Worm (Caenorhabditis elegans) whole organism, L2 larva: ENCODE measurements around the gene C03H12.1.

Experiments used
- F13H6.1 ChIP-seq: sonication (generic microtip); optimal IDR thresholded peaks from 2 replicates; lab custom pipeline; 2016; ENCODE audit warnings: missing genetic modification characterization, missing compliant biosample characterization
- R02D3.7 ChIP-seq: fragments of 150-350 bp; optimal IDR thresholded peaks from 2 replicates; lab custom pipeline; 2014; ENCODE audit warnings: missing biosample characterization, missing genetic modification characterization
- Y55F3AM.14 ChIP-seq: fragments of 200-800 bp; sonication (Bioruptor generic); optimal IDR thresholded peaks from 2 replicates; lab custom pipeline; 2018; ENCODE audit warnings: mild to moderate bottlenecking, missing genetic modification characterization, missing compliant biosample characterization
- ZK546.5 ChIP-seq: sonication (generic microtip); optimal IDR thresholded peaks from 2 replicates; lab custom pipeline; 2017; ENCODE audit warnings: missing biosample characterization, missing genetic modification characterization
- alr-1 ChIP-seq: fragments of 150-350 bp; optimal IDR thresholded peaks from 2 replicates; lab custom pipeline; 2014; ENCODE audit warnings: missing biosample characterization, missing genetic modification characterization
- ama-1 ChIP-seq: fragments of 150-350 bp; optimal IDR thresholded peaks from 2 replicates; lab custom pipeline; 2018; ENCODE audit warnings: inconsistent platforms
- blmp-1 ChIP-seq: sonication (generic microtip); optimal IDR thresholded peaks from 2 replicates; lab custom pipeline; 2017; ENCODE audit warnings: missing genetic modification characterization, mild to moderate bottlenecking, missing compliant biosample characterization, antibody characterized with exemption, moderate library complexity; ENCODE audit not compliant: insufficient read depth
- ceh-16 ChIP-seq: fragments of 150-350 bp; optimal IDR thresholded peaks from 2 replicates; lab custom pipeline; 2014; ENCODE audit warnings: missing biosample characterization, missing genetic modification characterization
- ceh-82 ChIP-seq: fragments of 150-350 bp; optimal IDR thresholded peaks from 2 replicates; lab custom pipeline; 2014; ENCODE audit warnings: missing biosample characterization, missing genetic modification characterization
- crh-2 ChIP-seq: sonication (generic microtip); optimal IDR thresholded peaks from 2 replicates; lab custom pipeline; 2017; ENCODE audit warnings: missing biosample characterization, missing genetic modification characterization
- dmd-4 ChIP-seq: sonication (generic microtip); optimal IDR thresholded peaks from 2 replicates; lab custom pipeline; 2017; ENCODE audit warnings: missing biosample characterization, missing genetic modification characterization
- egl-27 ChIP-seq: sonication (generic microtip); optimal IDR thresholded peaks from 3 replicates; lab custom pipeline; 2017; ENCODE audit warnings: missing biosample characterization, missing genetic modification reagents, missing genetic modification characterization
- elt-1 ChIP-seq: fragments of 150-350 bp; optimal IDR thresholded peaks from 2 replicates; lab custom pipeline; 2014; ENCODE audit warnings: missing biosample characterization, missing genetic modification characterization
- elt-3 ChIP-seq: sonication (generic microtip); optimal IDR thresholded peaks from 2 replicates; lab custom pipeline; 2017; ENCODE audit warnings: missing biosample characterization, missing genetic modification characterization
- fos-1 ChIP-seq: fragments of 150-350 bp; optimal IDR thresholded peaks from 2 replicates; lab custom pipeline; 2014; ENCODE audit warnings: missing biosample characterization, missing genetic modification characterization
- gmeb-1 ChIP-seq: fragments of 150-350 bp; optimal IDR thresholded peaks from 2 replicates; lab custom pipeline; 2014; ENCODE audit warnings: missing biosample characterization, missing genetic modification characterization
- lin-11 ChIP-seq: fragments of 150-350 bp; sonication (generic microtip); optimal IDR thresholded peaks from 2 replicates; lab custom pipeline; 2014; ENCODE audit warnings: missing biosample characterization, missing genetic modification characterization, inconsistent platforms, mixed read lengths
- lin-13 ChIP-seq: fragments of 150-350 bp; optimal IDR thresholded peaks from 2 replicates; lab custom pipeline; 2014; ENCODE audit warnings: missing biosample characterization, missing genetic modification reagents, missing genetic modification characterization
- lin-39 ChIP-seq: fragments of 150-350 bp; optimal IDR thresholded peaks from 2 replicates; lab custom pipeline; 2014; ENCODE audit warnings: missing biosample characterization, missing genetic modification reagents, missing genetic modification characterization
- lsy-2 ChIP-seq, 2 experiments: fragments of 150-350 bp in 1 of 2; sonication (generic microtip) in 1 of 2; optimal IDR thresholded peaks; 2 replicates each; lab custom pipeline; 2014 to 2017; ENCODE audit warnings: missing biosample characterization in 2 of 2, missing genetic modification characterization in 2 of 2
- mab-5 ChIP-seq: fragments of 150-350 bp; optimal IDR thresholded peaks from 2 replicates; lab custom pipeline; 2014; ENCODE audit warnings: missing biosample characterization, missing genetic modification characterization
- mbf-1 ChIP-seq: sonication (generic microtip); optimal IDR thresholded peaks from 2 replicates; lab custom pipeline; 2017; ENCODE audit warnings: missing biosample characterization, missing genetic modification characterization
- mdl-1 ChIP-seq, 2 experiments: fragments of 150-350 bp in 1 of 2; sonication (generic microtip) in 1 of 2; optimal IDR thresholded peaks; 2 replicates each; lab custom pipeline; 2017; ENCODE audit warnings: missing biosample characterization in 2 of 2, missing genetic modification characterization in 2 of 2
- nhr-10 ChIP-seq: sonication (generic microtip); optimal IDR thresholded peaks from 2 replicates; lab custom pipeline; 2017; ENCODE audit warnings: missing biosample characterization, missing genetic modification characterization
- nhr-11 ChIP-seq: fragments of 150-350 bp; optimal IDR thresholded peaks from 2 replicates; lab custom pipeline; 2014; ENCODE audit warnings: missing biosample characterization, missing genetic modification characterization
- nhr-12 ChIP-seq: fragments of 150-350 bp; optimal IDR thresholded peaks from 2 replicates; lab custom pipeline; 2014; ENCODE audit warnings: missing biosample characterization, missing genetic modification characterization
- nhr-129 ChIP-seq: fragments of 150-350 bp; optimal IDR thresholded peaks from 2 replicates; lab custom pipeline; 2014; ENCODE audit warnings: missing biosample characterization, missing genetic modification characterization
- nhr-21 ChIP-seq: fragments of 150-350 bp; optimal IDR thresholded peaks from 2 replicates; lab custom pipeline; 2014; ENCODE audit warnings: missing biosample characterization, missing genetic modification characterization
- nhr-23 ChIP-seq: fragments of 150-350 bp; optimal IDR thresholded peaks from 2 replicates; lab custom pipeline; 2014; ENCODE audit warnings: missing biosample characterization, missing genetic modification reagents, missing genetic modification characterization
- nhr-237 ChIP-seq: fragments of 150-350 bp; optimal IDR thresholded peaks from 2 replicates; lab custom pipeline; 2014; ENCODE audit warnings: missing biosample characterization, missing genetic modification characterization
- nhr-25 ChIP-seq: fragments of 150-350 bp; sonication (generic microtip); optimal IDR thresholded peaks from 3 replicates; lab custom pipeline; 2014; ENCODE audit warnings: missing biosample characterization, missing genetic modification characterization
- nhr-6 ChIP-seq: fragments of 150-350 bp; optimal IDR thresholded peaks from 2 replicates; lab custom pipeline; 2014; ENCODE audit warnings: missing biosample characterization, missing genetic modification characterization
- nhr-77 ChIP-seq: fragments of 150-350 bp; optimal IDR thresholded peaks from 2 replicates; lab custom pipeline; 2014; ENCODE audit warnings: missing biosample characterization, missing genetic modification characterization
- peb-1 ChIP-seq: fragments of 150-350 bp; optimal IDR thresholded peaks from 2 replicates; lab custom pipeline; 2014; ENCODE audit warnings: missing biosample characterization, missing genetic modification characterization
- sem-4 ChIP-seq: fragments of 150-350 bp; optimal IDR thresholded peaks from 2 replicates; lab custom pipeline; 2014; ENCODE audit warnings: missing biosample characterization, missing genetic modification reagents, missing genetic modification characterization
- skn-1 ChIP-seq: sonication (generic microtip); optimal IDR thresholded peaks from 2 replicates; lab custom pipeline; 2017; ENCODE audit warnings: missing biosample characterization, missing genetic modification characterization
- sma-3 ChIP-seq: sonication (generic microtip); optimal IDR thresholded peaks from 2 replicates; lab custom pipeline; 2016; ENCODE audit warnings: missing genetic modification reagents, missing genetic modification characterization, missing compliant biosample characterization
- sma-9 ChIP-seq, 2 experiments: fragments of 150-350 bp in 1 of 2; sonication (generic microtip) in 1 of 2; optimal IDR thresholded peaks; 2 replicates each; lab custom pipeline; 2014 to 2016; ENCODE audit warnings: missing genetic modification characterization in 2 of 2, mild to moderate bottlenecking in 1 of 2, missing biosample characterization in 1 of 2, missing compliant biosample characterization in 1 of 2, missing genetic modification reagents in 1 of 2, moderate library complexity in 1 of 2
- unc-55 ChIP-seq: fragments of 150-350 bp; sonication (generic microtip); optimal IDR thresholded peaks from 3 replicates; lab custom pipeline; 2014; ENCODE audit warnings: missing biosample characterization, missing genetic modification reagents, missing genetic modification characterization
- unc-62 ChIP-seq: fragments of 150-350 bp; optimal IDR thresholded peaks from 2 replicates; lab custom pipeline; 2014; ENCODE audit warnings: missing biosample characterization, missing genetic modification reagents, missing genetic modification characterization
- zag-1 ChIP-seq: fragments of 150-350 bp; optimal IDR thresholded peaks from 2 replicates; lab custom pipeline; 2014; ENCODE audit warnings: missing biosample characterization, missing genetic modification characterization
- ztf-1 ChIP-seq: fragments of 200-800 bp; sonication (Bioruptor generic); conservative IDR thresholded peaks from 2 replicates; pipeline ENCODE4 v1.3.6; 2022; ENCODE audit warnings: missing genetic modification characterization, missing compliant biosample characterization
- ztf-11 ChIP-seq: sonication (generic microtip); optimal IDR thresholded peaks from 2 replicates; lab custom pipeline; 2017; ENCODE audit warnings: missing biosample characterization, missing genetic modification characterization
- ztf-4 ChIP-seq: fragments of 150-350 bp; optimal IDR thresholded peaks from 2 replicates; lab custom pipeline; 2014; ENCODE audit warnings: missing biosample characterization, missing genetic modification characterization

C03H12.1 gene

DNA sequence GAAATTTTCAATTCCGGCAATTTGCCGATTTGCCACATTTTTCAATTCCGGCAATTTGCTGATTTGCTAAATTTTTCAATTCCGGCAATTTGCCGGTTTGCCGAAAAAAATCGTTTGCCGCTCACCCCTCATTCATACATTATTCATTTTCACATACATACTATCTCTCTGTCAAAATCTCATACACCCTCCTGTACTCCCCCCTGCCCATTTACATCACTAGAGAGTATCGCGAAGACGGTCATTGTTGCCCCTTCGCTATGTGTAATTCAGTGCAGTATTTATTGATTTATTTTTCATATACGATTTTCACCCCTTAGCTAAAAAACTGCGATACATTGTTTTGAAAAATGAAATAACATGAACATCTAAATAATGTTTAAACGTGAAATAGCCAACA is 47.2 kb downstream of the C03H12.1 start (continued):
- TF ChIP-seq nhr-6 (tag; lab: Kevin White, UChicago) = peak; percentile 18
- TF ChIP-seq ceh-16 (tag; lab: Kevin White, UChicago) = peak; percentile 46
- TF ChIP-seq sma-3 (GFP tag; lab: Kevin White, UChicago) = peak; percentile 86
- TF ChIP-seq gmeb-1 (tag; lab: Kevin White, UChicago) = peak; percentile 80
- TF ChIP-seq alr-1 (tag; lab: Kevin White, UChicago) = no peak
- no peak for TF ChIP-seq nhr-11 (tag; lab: Kevin White, UChicago)
- peak; percentile 34 for TF ChIP-seq egl-27 (tag; lab: Kevin White, UChicago)
- no peak for TF ChIP-seq nhr-10 (tag; lab: Kevin White, UChicago)
- TF ChIP-seq sma-9 (GFP tag; optimal IDR thresholded peaks at IDR 0.05; lab: Kevin White, UChicago) = peak; percentile 83
- TF ChIP-seq sma-9 (tag; optimal IDR thresholded peaks at IDR 0.05; lab: Kevin White, UChicago) = no peak
- TF ChIP-seq Y55F3AM.14 (GFP tag; lab: Kevin White, UChicago) = no peak
- no peak for TF ChIP-seq mbf-1 (tag; lab: Kevin White, UChicago)
- TF ChIP-seq mab-5 (tag; lab: Kevin White, UChicago) = peak; percentile 30
- peak; percentile 55 for TF ChIP-seq fos-1

DNA sequence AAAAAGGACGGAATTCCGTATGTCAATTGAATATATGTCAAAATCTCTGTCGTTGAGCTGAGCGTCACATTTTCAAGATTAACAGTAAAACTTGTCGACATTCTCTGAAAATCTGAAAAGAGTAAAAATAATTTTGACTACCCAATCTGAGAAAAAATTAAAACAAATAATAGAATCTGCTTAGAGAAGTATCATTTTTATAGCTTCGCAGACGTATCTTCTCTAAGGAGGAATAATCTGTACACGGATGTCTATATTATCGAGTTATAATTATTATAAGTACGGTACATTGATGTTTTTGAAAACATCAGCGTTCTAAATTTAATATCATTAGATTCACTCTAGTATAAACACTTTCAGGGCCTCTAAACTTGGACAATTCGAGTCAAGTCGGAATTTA is 51.3 kb downstream of the C03H12.1 start, which contains the start of gene srg-64:
Gene srg-64 (minus strand): TSS at position 101 of the 400 bp plus-strand sequence.
- TF ChIP-seq gmeb-1 (tag; lab: Kevin White, UChicago) (no peak), lsy-2 (tag; optimal IDR thresholded peaks at IDR 0.05; lab: Kevin White, UChicago) (no peak), R02D3.7 (tag; lab: Kevin White, UChicago) (no peak), sem-4 (tag; lab: Kevin White, UChicago) (no peak), ztf-11 (tag; lab: Kevin White, UChicago) (no peak), unc-55 (GFP tag; lab: Kevin White, UChicago) (no peak), crh-2 (tag; lab: Kevin White, UChicago) (no peak), nhr-237 (tag; lab: Kevin White, UChicago) (no peak), elt-1 (tag; lab: Kevin White, UChicago) (no peak), ceh-82 (no peak), elt-3 (tag; lab: Kevin White, UChicago) (no peak), nhr-25 (tag; lab: Kevin White, UChicago) (no peak), nhr-12 (no peak), mdl-1 (tag; optimal IDR thresholded peaks at IDR 0.05; lab: Kevin White, UChicago) (no peak), peb-1 (tag; lab: Kevin White, UChicago) (no peak), egl-27 (tag; lab: Kevin White, UChicago) (no peak), ama-1 (lab: Kevin White, UChicago) (no peak)

DNA sequence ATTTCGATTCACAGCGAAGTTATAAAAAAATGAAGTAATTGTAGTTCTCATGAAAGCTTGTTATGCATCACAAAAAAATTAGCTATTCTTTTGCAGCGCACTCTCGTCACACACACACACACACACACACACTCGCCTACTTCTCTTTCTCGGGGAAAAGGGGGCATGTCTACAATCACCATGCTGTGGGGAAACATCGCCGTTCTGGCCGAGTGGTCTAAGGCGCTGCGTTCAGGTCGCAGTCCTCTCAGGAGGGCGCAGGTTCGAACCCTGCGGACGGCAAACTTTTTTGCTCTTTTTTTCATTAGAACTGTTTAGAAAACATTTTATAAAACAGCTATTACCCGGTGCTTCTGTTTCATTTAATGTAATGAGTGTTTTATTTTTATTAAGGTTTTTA is 52.6 kb downstream of the C03H12.1 start:
- TF ChIP-seq elt-3 (tag; lab: Kevin White, UChicago) (no peak), lsy-2 (tag; optimal IDR thresholded peaks at IDR 0.05; lab: Kevin White, UChicago) (peak; percentile 33 to 59), ceh-82 (no peak), mbf-1 (tag; lab: Kevin White, UChicago) (no peak), fos-1 (peak; percentile 43), ZK546.5 (tag; lab: Kevin White, UChicago) (no peak), F13H6.1 (tag; lab: Kevin White, UChicago) (peak; percentile 41), nhr-129 (tag; lab: Kevin White, UChicago) (peak; percentile 84), nhr-23 (no peak), nhr-6 (tag; lab: Kevin White, UChicago) (no peak), nhr-77 (tag; lab: Kevin White, UChicago) (no peak), unc-62 (GFP tag; lab: Kevin White, UChicago) (no peak), nhr-237 (tag; lab: Kevin White, UChicago) (no peak), dmd-4 (tag; lab: Kevin White, UChicago) (no peak), ceh-16 (tag; lab: Kevin White, UChicago) (peak; percentile 8), sma-3 (GFP tag; lab: Kevin White, UChicago) (peak; percentile 39), mab-5 (tag; lab: Kevin White, UChicago) (no peak), nhr-11 (tag; lab: Kevin White, UChicago) (no peak), ztf-11 (tag; lab: Kevin White, UChicago) (no peak), mdl-1 (tag; optimal IDR thresholded peaks at IDR 0.05; lab: Kevin White, UChicago) (peak in 1 of 2 experiments; percentile 33), sem-4 (tag; lab: Kevin White, UChicago) (no peak), nhr-21 (tag; lab: Kevin White, UChicago) (no peak), R02D3.7 (tag; lab: Kevin White, UChicago) (no peak), egl-27 (tag; lab: Kevin White, UChicago) (no peak), alr-1 (tag; lab: Kevin White, UChicago) (no peak), ztf-4 (tag; lab: Kevin White, UChicago) (no peak), ztf-1 (GFP tag; lab: Robert Waterston, UW) (no peak), gmeb-1 (tag; lab: Kevin White, UChicago) (peak; percentile 57), lin-11 (tag; lab: Kevin White, UChicago) (peak; percentile 57), Y55F3AM.14 (GFP tag; lab: Kevin White, UChicago) (peak; percentile 41), lin-39 (tag; lab: Kevin White, UChicago) (no peak), peb-1 (tag; lab: Kevin White, UChicago) (no peak), nhr-10 (tag; lab: Kevin White, UChicago) (no peak), skn-1 (no peak), elt-1 (tag; lab: Kevin White, UChicago) (no peak), zag-1 (tag; lab: Kevin White, UChicago) (peak; percentile 2), unc-55 (GFP tag; lab: Kevin White, UChicago) (peak; percentile 63), crh-2 (tag; lab: Kevin White, UChicago) (peak; percentile 59), sma-9 (GFP tag; optimal IDR thresholded peaks at IDR 0.05; lab: Kevin White, UChicago) (peak; percentile 53), sma-9 (tag; optimal IDR thresholded peaks at IDR 0.05; lab: Kevin White, UChicago) (no peak), blmp-1 (tag; lab: Kevin White, UChicago) (no peak), lin-13 (peak; percentile 52)
